Fruit fly (Drosophila melanogaster): ENCODE data around the gene Btk.

DNA sequence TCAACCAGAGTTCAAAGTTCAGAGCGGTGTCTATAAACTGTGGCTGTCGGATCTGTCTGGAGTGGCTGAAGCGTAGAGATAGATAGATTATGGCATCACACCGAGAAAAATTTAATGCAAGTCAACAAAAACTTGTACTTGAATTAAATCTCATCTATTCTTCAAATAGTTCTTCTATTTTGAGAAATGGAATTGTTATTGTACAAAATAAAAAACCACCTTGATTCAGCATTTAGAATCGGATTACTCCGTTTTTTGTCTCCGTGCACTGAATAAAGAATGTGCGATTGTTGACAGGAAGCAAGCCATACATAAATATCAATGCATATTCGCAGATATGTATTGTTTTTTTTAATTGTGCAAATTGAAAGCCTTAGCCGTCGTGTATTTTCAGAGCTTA, 71.3 kb downstream of the Btk start:
- no peak for TF ChIP-seq CTCF (optimal IDR thresholded peaks at IDR 0.05)
- no peak for TF ChIP-seq CG8478 (optimal IDR thresholded peaks at IDR 0.05)

Measured in S2 (cell line).